Fruit fly (Drosophila melanogaster) whole organism, embryonic: Measurements from ENCODE around the gene CG7367.

Source experiments
- CG10147 ChIP-seq: fragments of 200-800 bp; sonication (Bioruptor generic); optimal IDR thresholded peaks from 2 replicates; lab custom pipeline; 2019; ENCODE audit warnings: missing biosample characterization, mild to moderate bottlenecking, missing genetic modification characterization, moderate library complexity
- CG10565 ChIP-seq: fragments of 200-800 bp; sonication (Bioruptor generic); optimal IDR thresholded peaks from 3 replicates; lab custom pipeline; 2016; ENCODE audit warnings: missing biosample characterization, mild to moderate bottlenecking, missing genetic modification characterization
- CG10654 ChIP-seq: fragments of 200-800 bp; sonication (Bioruptor generic); optimal IDR thresholded peaks from 2 replicates; lab custom pipeline; 2016; ENCODE audit warnings: missing biosample characterization, missing genetic modification characterization
- CG11695 ChIP-seq: fragments of 200-800 bp; sonication (Bioruptor generic); IDR thresholded peaks from 3 replicates; pipeline ENCODE4 v1.3.6; 2022; ENCODE audit warnings: missing biosample characterization, missing genetic modification characterization
- CG12071 ChIP-seq: fragments of 200-800 bp; sonication (Bioruptor generic); optimal IDR thresholded peaks from 3 replicates; lab custom pipeline; 2018; ENCODE audit warnings: missing biosample characterization, mild to moderate bottlenecking, missing genetic modification characterization
- CG12236 ChIP-seq: fragments of 200-800 bp; sonication (Bioruptor generic); optimal IDR thresholded peaks from 2 replicates; lab custom pipeline; 2016; ENCODE audit warnings: missing biosample characterization, missing genetic modification characterization
- CG12299 ChIP-seq: fragments of 200-800 bp; sonication (Bioruptor generic); optimal IDR thresholded peaks from 2 replicates; lab custom pipeline; 2018; ENCODE audit warnings: missing biosample characterization, mild to moderate bottlenecking, missing genetic modification characterization
- CG13624 ChIP-seq: fragments of 200-800 bp; sonication (Bioruptor generic); optimal IDR thresholded peaks from 2 replicates; lab custom pipeline; 2016; ENCODE audit warnings: missing biosample characterization, missing genetic modification characterization
- CG17568 ChIP-seq: fragments of 200-800 bp; sonication (Bioruptor generic); optimal IDR thresholded peaks from 2 replicates; lab custom pipeline; 2018; ENCODE audit warnings: missing biosample characterization, mild to moderate bottlenecking, missing genetic modification characterization, moderate library complexity
- CG18262 ChIP-seq: fragments of 200-800 bp; optimal IDR thresholded peaks from 3 replicates; lab custom pipeline; 2019; ENCODE audit warnings: missing biosample characterization, mild to moderate bottlenecking, missing genetic modification characterization, moderate library complexity
- CG18599 ChIP-seq: fragments of 200-800 bp; sonication (Bioruptor generic); optimal IDR thresholded peaks from 3 replicates; lab custom pipeline; 2017; ENCODE audit warnings: missing biosample characterization, missing genetic modification characterization, mild to moderate bottlenecking, moderate library complexity, missing genetic modification reagents
- CG34422 ChIP-seq: fragments of 200-800 bp; sonication (Bioruptor generic); IDR thresholded peaks from 3 replicates; pipeline ENCODE4 v1.3.6; 2022; ENCODE audit warnings: missing biosample characterization, missing genetic modification characterization
- CG8089 ChIP-seq: fragments of 200-800 bp; sonication (Bioruptor generic); optimal IDR thresholded peaks from 3 replicates; lab custom pipeline; 2016; ENCODE audit warnings: missing biosample characterization, missing genetic modification characterization
- CG8281 ChIP-seq: fragments of 200-800 bp; sonication (Bioruptor generic); optimal IDR thresholded peaks from 2 replicates; lab custom pipeline; 2018; ENCODE audit warnings: missing biosample characterization, mild to moderate bottlenecking, missing genetic modification characterization, moderate library complexity
- CG8359 ChIP-seq: fragments of 200-800 bp; sonication (Bioruptor generic); optimal IDR thresholded peaks from 2 replicates; lab custom pipeline; 2017; ENCODE audit warnings: missing biosample characterization, mild to moderate bottlenecking, missing genetic modification characterization, borderline replicate concordance
- CG8944 ChIP-seq: fragments of 200-800 bp; sonication (Bioruptor generic); optimal IDR thresholded peaks from 3 replicates; lab custom pipeline; 2016; ENCODE audit warnings: missing biosample characterization, missing genetic modification characterization
- CG9215 ChIP-seq: fragments of 200-800 bp; sonication (Bioruptor generic); IDR thresholded peaks from 2 replicates; pipeline ENCODE4 v1.3.6; 2022; ENCODE audit warnings: missing biosample characterization, missing genetic modification characterization
- CG9817 ChIP-seq: fragments of 200-800 bp; sonication (Bioruptor generic); optimal IDR thresholded peaks from 2 replicates; lab custom pipeline; 2018; ENCODE audit warnings: missing biosample characterization, mild to moderate bottlenecking, missing genetic modification characterization, moderate library complexity
- CrebB ChIP-seq: fragments of 200-800 bp; sonication (Bioruptor generic); optimal IDR thresholded peaks from 3 replicates; lab custom pipeline; 2018; ENCODE audit warnings: missing biosample characterization, mild to moderate bottlenecking, missing genetic modification characterization
- Doc2 ChIP-seq: fragments of 200-800 bp; sonication (Bioruptor generic); IDR thresholded peaks from 2 replicates; pipeline ENCODE4 v1.3.6; 2022; ENCODE audit warnings: missing biosample characterization, missing genetic modification characterization
- Hey ChIP-seq: fragments of 200-800 bp; sonication (Bioruptor generic); optimal IDR thresholded peaks from 3 replicates; lab custom pipeline; 2018; ENCODE audit warnings: missing biosample characterization, mild to moderate bottlenecking, missing genetic modification characterization
- NC2β ChIP-seq: fragments of 200-800 bp; sonication (Bioruptor generic); optimal IDR thresholded peaks from 2 replicates; lab custom pipeline; 2016; ENCODE audit warnings: missing biosample characterization, missing genetic modification characterization
- Nf-YA ChIP-seq: fragments of 200-800 bp; sonication (Bioruptor generic); IDR thresholded peaks from 2 replicates; pipeline ENCODE4 v1.3.6; 2022; ENCODE audit warnings: missing biosample characterization, missing genetic modification characterization
- Nf-YB ChIP-seq: fragments of 200-800 bp; sonication (Bioruptor generic); optimal IDR thresholded peaks from 3 replicates; lab custom pipeline; 2019; ENCODE audit warnings: missing biosample characterization, mild to moderate bottlenecking, missing genetic modification characterization, moderate library complexity
- Trl ChIP-seq, 3 experiments: fragments of >200 bp in 2 of 3; fragments of 200-800 bp in 1 of 3; sonication (Bioruptor generic) in 1 of 3; optimal IDR thresholded peaks; 2 replicates in 1 of 3; 3 replicates in 2 of 3; lab custom pipeline; 2016 to 2017; ENCODE audit warnings: missing biosample characterization in 1 of 3, missing genetic modification characterization in 1 of 3
- Usf ChIP-seq: fragments of 200-800 bp; sonication (Bioruptor generic); optimal IDR thresholded peaks from 2 replicates; lab custom pipeline; 2017; ENCODE audit warnings: missing genotype, missing biosample characterization, missing genetic modification characterization
- Xbp1 ChIP-seq: fragments of 200-800 bp; sonication (Bioruptor generic); optimal IDR thresholded peaks from 3 replicates; lab custom pipeline; 2016; ENCODE audit warnings: missing biosample characterization, mild to moderate bottlenecking, missing genetic modification characterization
- ac ChIP-seq: fragments of 200-800 bp; sonication (Bioruptor generic); optimal IDR thresholded peaks from 3 replicates; lab custom pipeline; 2017; ENCODE audit warnings: missing biosample characterization, mild to moderate bottlenecking, missing genetic modification characterization
- bigmax ChIP-seq: fragments of 200-800 bp; sonication (Bioruptor generic); optimal IDR thresholded peaks from 2 replicates; lab custom pipeline; 2018; ENCODE audit warnings: missing biosample characterization, mild to moderate bottlenecking, missing genetic modification characterization
- bowl ChIP-seq: fragments of 200-800 bp; sonication (Bioruptor generic); IDR thresholded peaks from 2 replicates; pipeline ENCODE4 v1.3.6; 2022; ENCODE audit warnings: missing biosample characterization, missing genetic modification characterization
- croc ChIP-seq: fragments of 200-800 bp; sonication (Bioruptor generic); conservative IDR thresholded peaks from 3 replicates; pipeline ENCODE4 v1.3.6; 2022; ENCODE audit warnings: missing biosample characterization, missing genetic modification characterization
- da ChIP-seq: fragments of 200-800 bp; sonication (Bioruptor generic); optimal IDR thresholded peaks from 2 replicates; lab custom pipeline; 2016; ENCODE audit warnings: missing biosample characterization, missing genetic modification characterization
- dati ChIP-seq: fragments of 200-800 bp; sonication (Bioruptor generic); IDR thresholded peaks from 2 replicates; pipeline ENCODE4 v1.3.6; 2022; ENCODE audit warnings: missing biosample characterization, missing genetic modification characterization
- dmrt11E ChIP-seq: fragments of 200-800 bp; sonication (Bioruptor generic); optimal IDR thresholded peaks from 3 replicates; lab custom pipeline; 2018; ENCODE audit warnings: missing biosample characterization, mild to moderate bottlenecking, missing genetic modification characterization, moderate library complexity
- dmrt99B ChIP-seq: fragments of 200-800 bp; sonication (Bioruptor generic); optimal IDR thresholded peaks from 2 replicates; lab custom pipeline; 2018; ENCODE audit warnings: missing biosample characterization, mild to moderate bottlenecking, missing genetic modification characterization, moderate library complexity
- dysf ChIP-seq: fragments of 200-800 bp; sonication (Bioruptor generic); IDR thresholded peaks from 3 replicates; pipeline ENCODE4 v1.3.6; 2022; ENCODE audit warnings: missing biosample characterization, missing genetic modification characterization
- fd3F ChIP-seq: fragments of 200-800 bp; sonication (Bioruptor generic); optimal IDR thresholded peaks from 2 replicates; lab custom pipeline; 2018; ENCODE audit warnings: missing biosample characterization, mild to moderate bottlenecking, missing genetic modification characterization, moderate library complexity
- gem ChIP-seq: fragments of 200-800 bp; sonication (Bioruptor generic); optimal IDR thresholded peaks from 2 replicates; lab custom pipeline; 2019; ENCODE audit warnings: missing biosample characterization, mild to moderate bottlenecking, missing genetic modification characterization, moderate library complexity
- lab ChIP-seq: fragments of 200-800 bp; sonication (Bioruptor generic); optimal IDR thresholded peaks from 3 replicates; lab custom pipeline; 2017; ENCODE audit warnings: missing biosample characterization, missing genetic modification characterization, mild to moderate bottlenecking, moderate library complexity, missing genetic modification reagents
- lbe ChIP-seq: fragments of 200-800 bp; sonication (Bioruptor generic); optimal IDR thresholded peaks from 2 replicates; lab custom pipeline; 2016; ENCODE audit warnings: missing biosample characterization, mild to moderate bottlenecking, missing genetic modification characterization
- lmd ChIP-seq: fragments of 200-800 bp; sonication (Bioruptor generic); IDR thresholded peaks from 2 replicates; pipeline ENCODE4 v1.3.6; 2022; ENCODE audit warnings: missing biosample characterization, missing genetic modification characterization
- nau ChIP-seq: fragments of 200-800 bp; sonication (Bioruptor generic); optimal IDR thresholded peaks from 3 replicates; lab custom pipeline; 2017; ENCODE audit warnings: missing biosample characterization, mild to moderate bottlenecking, missing genetic modification characterization, missing genetic modification reagents
- prd ChIP-seq, 3 experiments: fragments of >200 bp in 2 of 3; fragments of 200-800 bp in 1 of 3; sonication (Bioruptor generic) in 1 of 3; optimal IDR thresholded peaks in 2 of 3; IDR thresholded peaks in 1 of 3; 2 replicates in 2 of 3; 3 replicates in 1 of 3; pipeline versions ENCODE4 v1.3.6 to Lab custom; 2017 to 2022; ENCODE audit warnings: missing biosample characterization in 1 of 3, missing genetic modification characterization in 1 of 3
- pum ChIP-seq: fragments of 200-800 bp; sonication (Bioruptor generic); optimal IDR thresholded peaks from 2 replicates; lab custom pipeline; 2016; ENCODE audit warnings: missing biosample characterization, missing genetic modification characterization
- sc ChIP-seq, 3 experiments: fragments of >200 bp in 2 of 3; fragments of 200-800 bp in 1 of 3; sonication (Bioruptor generic) in 1 of 3; optimal IDR thresholded peaks; 2 replicates in 2 of 3; 3 replicates in 1 of 3; lab custom pipeline; 2017; ENCODE audit warnings: mild to moderate bottlenecking in 1 of 3, missing biosample characterization in 1 of 3, missing genetic modification characterization in 1 of 3, missing genetic modification reagents in 1 of 3
- sim ChIP-seq: fragments of 200-800 bp; sonication (Bioruptor generic); IDR thresholded peaks from 2 replicates; pipeline ENCODE4 v1.3.6; 2022; ENCODE audit warnings: missing biosample characterization, missing genetic modification characterization
- sob ChIP-seq: fragments of 200-800 bp; sonication (Bioruptor generic); IDR thresholded peaks from 2 replicates; pipeline ENCODE4 v1.3.6; 2022; ENCODE audit warnings: missing biosample characterization, missing genetic modification characterization
- yki ChIP-seq: fragments of >200 bp; optimal IDR thresholded peaks from 3 replicates; lab custom pipeline; 2018

CG7367 gene

dm6 chr2L:8071112-8071976 lies 31.8 kb upstream of the CG7367 start, which contains the start of gene poe (continued):
- no peak for TF ChIP-seq CG9817 (tag; lab: Kevin White, UChicago)
- TF ChIP-seq ac (GFP tag; lab: Kevin White, UChicago): no peak
- TF ChIP-seq CrebB (tag; lab: Kevin White, UChicago): peak; percentile 63
- TF ChIP-seq yki (lab: Kevin White, UChicago): no peak
- TF ChIP-seq sim: no peak
- peak; percentile 44 for TF ChIP-seq dmrt11E (tag; lab: Kevin White, UChicago)
- TF ChIP-seq da (GFP tag; lab: Kevin White, UChicago): no peak
- TF ChIP-seq lmd (GFP tag; lab: Robert Waterston, UW): peak; percentile 57
- TF ChIP-seq CG10147 (GFP tag; lab: Kevin White, UChicago): no peak
- no peak for TF ChIP-seq CG12071 (GFP tag; lab: Kevin White, UChicago)
- peak; percentile 52 for TF ChIP-seq Nf-YB
- no peak for TF ChIP-seq CG18262 (tag; lab: Kevin White, UChicago)
- no peak for TF ChIP-seq Xbp1
- peak; percentile 56; the same call in 1 of the 3 replicates for TF ChIP-seq dysf (GFP tag; lab: Robert Waterston, UW)
- no peak for TF ChIP-seq Doc2
- TF ChIP-seq nau: no peak
- no peak for TF ChIP-seq CG8089 (GFP tag; lab: Kevin White, UChicago)
- no peak for TF ChIP-seq gem
- no peak for TF ChIP-seq dati (GFP tag; lab: Robert Waterston, UW)
- TF ChIP-seq CG11695 (GFP tag; lab: Robert Waterston, UW): peak; percentile 60; the same call in 2 of the 3 replicates
- TF ChIP-seq CG9215 (GFP tag; lab: Robert Waterston, UW): peak; percentile 30; the same call in 1 of the 2 replicates
- TF ChIP-seq croc (GFP tag; lab: Robert Waterston, UW): peak; percentile 17; the same call in 1 of the 3 replicates
- TF ChIP-seq fd3F: no peak
- TF ChIP-seq bigmax (GFP tag; lab: Kevin White, UChicago): no peak
- TF ChIP-seq dmrt99B (tag; lab: Kevin White, UChicago): no peak
- no peak; the same call in 2 of the 3 replicates for TF ChIP-seq CG34422
- TF ChIP-seq lab (GFP tag; lab: Kevin White, UChicago): no peak
- no peak for TF ChIP-seq bowl (GFP tag; lab: Robert Waterston, UW)
- TF ChIP-seq CG17568 (GFP tag; lab: Kevin White, UChicago): no peak
- no peak for TF ChIP-seq sc (optimal IDR thresholded peaks at IDR 0.05; lab: Kevin White, UChicago)
- no peak for TF ChIP-seq sc (GFP tag; optimal IDR thresholded peaks at IDR 0.05; lab: Kevin White, UChicago)
- peak; percentile 32 for TF ChIP-seq CG12299 (tag; lab: Kevin White, UChicago)
- no peak for TF ChIP-seq lbe
- TF ChIP-seq sob: no peak
- no peak for TF ChIP-seq CG13624 (GFP tag; lab: Kevin White, UChicago)
- no peak for TF ChIP-seq prd (optimal IDR thresholded peaks at IDR 0.05; lab: Kevin White, UChicago)
- peak; percentile 62 for TF ChIP-seq prd (GFP tag; IDR thresholded peaks at IDR 0.05; lab: Robert Waterston, UW)
- no peak for TF ChIP-seq CG8944 (GFP tag; lab: Kevin White, UChicago)
- no peak for TF ChIP-seq CG8281
- no peak for TF ChIP-seq Usf (GFP tag; lab: Kevin White, UChicago)
- no peak for TF ChIP-seq CG12236 (GFP tag; lab: Kevin White, UChicago)
- TF ChIP-seq CG8359 (GFP tag; lab: Kevin White, UChicago): peak; percentile 15
- no peak for TF ChIP-seq CG18599
- peak; percentile 54 for TF ChIP-seq CG10654 (GFP tag; lab: Kevin White, UChicago)
- TF ChIP-seq Hey (tag; lab: Kevin White, UChicago): no peak
- no peak for TF ChIP-seq pum (GFP tag; lab: Kevin White, UChicago)
- TF ChIP-seq Trl (optimal IDR thresholded peaks at IDR 0.05; lab: Kevin White, UChicago): no peak
- no peak for TF ChIP-seq Trl (GFP tag; optimal IDR thresholded peaks at IDR 0.05; lab: Kevin White, UChicago)
- no peak for TF ChIP-seq CG10565
- peak; percentile 9 for TF ChIP-seq NC2β (GFP tag; lab: Kevin White, UChicago)
- TF ChIP-seq Nf-YA (GFP tag; lab: Robert Waterston, UW): no peak
